Fruit fly (Drosophila melanogaster) whole organism, prepupa: ENCODE measurements around the gene CG12680.

Experiments used
- Blimp-1 ChIP-seq: fragments of 200-800 bp; sonication (Bioruptor generic); optimal IDR thresholded peaks from 3 replicates; lab custom pipeline; 2017; ENCODE audit warnings: missing biosample characterization, missing genetic modification characterization, mild to moderate bottlenecking, moderate library complexity, missing genetic modification reagents
- CG10631 ChIP-seq: fragments of 200-800 bp; sonication (Bioruptor generic); optimal IDR thresholded peaks from 2 replicates; lab custom pipeline; 2016; ENCODE audit warnings: missing biosample characterization, missing genetic modification characterization
- CG10669 ChIP-seq: fragments of 200-800 bp; sonication (Bioruptor generic); optimal IDR thresholded peaks from 3 replicates; lab custom pipeline; 2018; ENCODE audit warnings: missing biosample characterization, mild to moderate bottlenecking, missing genetic modification characterization, moderate library complexity
- CG11294 ChIP-seq: fragments of 200-800 bp; sonication (Bioruptor generic); IDR thresholded peaks from 2 replicates; pipeline ENCODE4 v1.3.6; 2022; ENCODE audit warnings: missing biosample characterization, missing genetic modification characterization
- CG11762 ChIP-seq: fragments of 200-800 bp; sonication (Bioruptor generic); optimal IDR thresholded peaks from 3 replicates; lab custom pipeline; 2016; ENCODE audit warnings: missing biosample characterization, missing genetic modification characterization; ENCODE audit not compliant: insufficient read depth
- CG11902 ChIP-seq: fragments of 200-800 bp; sonication (Bioruptor generic); optimal IDR thresholded peaks from 3 replicates; lab custom pipeline; 2016; ENCODE audit warnings: missing biosample characterization, missing genetic modification characterization
- CG16779 ChIP-seq: fragments of 200-800 bp; sonication (Bioruptor generic); optimal IDR thresholded peaks from 3 replicates; lab custom pipeline; 2017; ENCODE audit warnings: missing biosample characterization, mild to moderate bottlenecking, missing genetic modification characterization
- CG3032 ChIP-seq: fragments of 200-800 bp; optimal IDR thresholded peaks from 2 replicates; lab custom pipeline; 2019; ENCODE audit warnings: missing biosample characterization, mild to moderate bottlenecking, missing genetic modification characterization, moderate library complexity
- CG31627 ChIP-seq: fragments of 200-800 bp; sonication (Bioruptor generic); optimal IDR thresholded peaks from 3 replicates; lab custom pipeline; 2016; ENCODE audit warnings: missing biosample characterization, missing genetic modification characterization
- CG34406 ChIP-seq: fragments of 200-800 bp; sonication (Bioruptor generic); optimal IDR thresholded peaks from 3 replicates; lab custom pipeline; 2016; ENCODE audit warnings: missing biosample characterization, missing genetic modification characterization
- CG3919 ChIP-seq: fragments of 200-800 bp; sonication (Bioruptor generic); optimal IDR thresholded peaks from 3 replicates; lab custom pipeline; 2016; ENCODE audit warnings: missing biosample characterization, missing genetic modification characterization
- CG4318 ChIP-seq: fragments of 200-800 bp; sonication (Bioruptor generic); optimal IDR thresholded peaks from 3 replicates; lab custom pipeline; 2017; ENCODE audit warnings: missing biosample characterization, mild to moderate bottlenecking, missing genetic modification characterization
- CG6163 ChIP-seq: fragments of 200-800 bp; sonication (Bioruptor generic); IDR thresholded peaks from 3 replicates; pipeline ENCODE4 v1.3.6; 2022; ENCODE audit warnings: missing biosample characterization, missing genetic modification characterization
- CG6276 ChIP-seq: fragments of 200-800 bp; sonication (Bioruptor generic); optimal IDR thresholded peaks from 2 replicates; lab custom pipeline; 2017; ENCODE audit warnings: missing biosample characterization, mild to moderate bottlenecking, missing genetic modification characterization
- CG6792 ChIP-seq: fragments of 200-800 bp; sonication (Bioruptor generic); optimal IDR thresholded peaks from 3 replicates; lab custom pipeline; 2016; ENCODE audit warnings: missing biosample characterization, missing genetic modification characterization
- CG6854 ChIP-seq: fragments of 200-800 bp; sonication (Bioruptor generic); optimal IDR thresholded peaks from 2 replicates; lab custom pipeline; 2017; ENCODE audit warnings: missing biosample characterization, mild to moderate bottlenecking, missing genetic modification characterization
- CG8119 ChIP-seq: fragments of 200-800 bp; sonication (Bioruptor generic); IDR thresholded peaks from 3 replicates; pipeline ENCODE4 v1.3.6; 2022; ENCODE audit warnings: missing biosample characterization, missing genetic modification characterization
- CG8319 ChIP-seq: fragments of 200-800 bp; sonication (Bioruptor generic); optimal IDR thresholded peaks from 3 replicates; lab custom pipeline; 2016; ENCODE audit warnings: missing biosample characterization, missing genetic modification characterization
- CG9139 ChIP-seq: fragments of 200-800 bp; sonication (Bioruptor generic); optimal IDR thresholded peaks from 3 replicates; lab custom pipeline; 2017; ENCODE audit warnings: missing biosample characterization, mild to moderate bottlenecking, missing genetic modification characterization
- Eip75B ChIP-seq: fragments of 200-800 bp; sonication (Bioruptor generic); optimal IDR thresholded peaks from 3 replicates; lab custom pipeline; 2016; ENCODE audit warnings: missing biosample characterization, missing genetic modification characterization
- Ets96B ChIP-seq: fragments of 200-800 bp; optimal IDR thresholded peaks from 2 replicates; lab custom pipeline; 2019; ENCODE audit warnings: missing biosample characterization, mild to moderate bottlenecking, missing genetic modification characterization, moderate library complexity
- Gug ChIP-seq: fragments of 200-800 bp; sonication (Bioruptor generic); IDR thresholded peaks from 2 replicates; pipeline ENCODE4 v1.3.6; 2022; ENCODE audit warnings: missing biosample characterization, missing genetic modification characterization
- Hr38 ChIP-seq: sonication (Bioruptor generic); optimal IDR thresholded peaks from 2 replicates; lab custom pipeline; 2016; ENCODE audit warnings: missing biosample characterization, missing genetic modification characterization
- Hr39 ChIP-seq: fragments of 200-800 bp; sonication (Bioruptor generic); optimal IDR thresholded peaks from 2 replicates; lab custom pipeline; 2016; ENCODE audit warnings: missing biosample characterization, missing genetic modification characterization
- OdsH ChIP-seq: fragments of 200-800 bp; sonication (Bioruptor generic); optimal IDR thresholded peaks from 3 replicates; lab custom pipeline; 2016; ENCODE audit warnings: missing biosample characterization, missing genetic modification characterization
- Smox ChIP-seq: fragments of 200-800 bp; sonication (Bioruptor generic); optimal IDR thresholded peaks from 3 replicates; lab custom pipeline; 2016; ENCODE audit warnings: missing biosample characterization, missing genetic modification characterization
- Sox102F ChIP-seq: fragments of 200-800 bp; sonication (Bioruptor generic); optimal IDR thresholded peaks from 2 replicates; lab custom pipeline; 2016; ENCODE audit warnings: missing biosample characterization, mild to moderate bottlenecking, missing genetic modification characterization
- Sox14 ChIP-seq: fragments of 200-800 bp; sonication (Bioruptor generic); optimal IDR thresholded peaks from 3 replicates; lab custom pipeline; 2016; ENCODE audit warnings: missing biosample characterization, missing genetic modification characterization
- Sox15 ChIP-seq: fragments of 200-800 bp; sonication (Bioruptor generic); optimal IDR thresholded peaks from 3 replicates; lab custom pipeline; 2016; ENCODE audit warnings: missing biosample characterization, missing genetic modification characterization
- achi ChIP-seq: fragments of 200-800 bp; sonication (Bioruptor generic); optimal IDR thresholded peaks from 3 replicates; lab custom pipeline; 2016; ENCODE audit warnings: missing biosample characterization, missing genetic modification characterization
- acj6 ChIP-seq: fragments of 200-800 bp; sonication (Bioruptor generic); optimal IDR thresholded peaks from 3 replicates; lab custom pipeline; 2016; ENCODE audit warnings: missing biosample characterization, missing genetic modification characterization
- dac ChIP-seq: fragments of 200-800 bp; sonication (Bioruptor generic); optimal IDR thresholded peaks from 2 replicates; lab custom pipeline; 2017; ENCODE audit warnings: missing biosample characterization, mild to moderate bottlenecking, missing genetic modification characterization
- dsx ChIP-seq: fragments of 200-800 bp; optimal IDR thresholded peaks from 3 replicates; lab custom pipeline; 2019; ENCODE audit warnings: missing biosample characterization, mild to moderate bottlenecking, missing genetic modification characterization, moderate library complexity; ENCODE audit not compliant: poor library complexity, severe bottlenecking
- eg ChIP-seq: fragments of 200-800 bp; sonication (Bioruptor generic); IDR thresholded peaks from 3 replicates; pipeline ENCODE4 v1.3.6; 2022; ENCODE audit warnings: missing biosample characterization, missing genetic modification characterization
- esn ChIP-seq: fragments of 200-800 bp; sonication (Bioruptor generic); optimal IDR thresholded peaks from 2 replicates; lab custom pipeline; 2016; ENCODE audit warnings: missing biosample characterization, mild to moderate bottlenecking, missing genetic modification characterization, moderate library complexity
- fd59A ChIP-seq: fragments of 200-800 bp; sonication (Bioruptor generic); optimal IDR thresholded peaks from 2 replicates; lab custom pipeline; 2017; ENCODE audit warnings: missing biosample characterization, mild to moderate bottlenecking, missing genetic modification characterization, missing genetic modification reagents
- fd85E ChIP-seq: fragments of 200-800 bp; sonication (Bioruptor generic); optimal IDR thresholded peaks from 3 replicates; lab custom pipeline; 2016; ENCODE audit warnings: missing biosample characterization, missing genetic modification characterization
- fkh ChIP-seq: fragments of 200-800 bp; sonication (Bioruptor generic); optimal IDR thresholded peaks from 3 replicates; lab custom pipeline; 2017; ENCODE audit warnings: missing biosample characterization, mild to moderate bottlenecking, missing genetic modification characterization, moderate library complexity
- lz ChIP-seq: fragments of 200-800 bp; sonication (Bioruptor generic); optimal IDR thresholded peaks from 3 replicates; lab custom pipeline; 2016; ENCODE audit warnings: missing biosample characterization, missing genetic modification characterization
- net ChIP-seq: fragments of 200-800 bp; sonication (Bioruptor generic); optimal IDR thresholded peaks from 3 replicates; lab custom pipeline; 2016; ENCODE audit warnings: missing biosample characterization, missing genetic modification characterization
- pdm3 ChIP-seq: fragments of 200-800 bp; sonication (Bioruptor generic); optimal IDR thresholded peaks from 3 replicates; lab custom pipeline; 2016; ENCODE audit warnings: missing biosample characterization, missing genetic modification characterization
- salr ChIP-seq, 2 experiments: fragments of 200-800 bp; sonication (Bioruptor generic); optimal IDR thresholded peaks; 3 replicates each; lab custom pipeline; 2016 to 2018; ENCODE audit warnings: missing biosample characterization in 2 of 2, missing genetic modification characterization in 2 of 2, mild to moderate bottlenecking in 1 of 2
- spab ChIP-seq: fragments of 200-800 bp; sonication (Bioruptor generic); optimal IDR thresholded peaks from 2 replicates; lab custom pipeline; 2017; ENCODE audit warnings: missing biosample characterization, mild to moderate bottlenecking, missing genetic modification characterization, missing genetic modification reagents
- ss ChIP-seq, 2 experiments: fragments of 200-800 bp; sonication (Bioruptor generic); optimal IDR thresholded peaks; 2 replicates in 1 of 2; 3 replicates in 1 of 2; lab custom pipeline; 2017 to 2018; ENCODE audit warnings: mild to moderate bottlenecking in 2 of 2, missing biosample characterization in 2 of 2, missing genetic modification characterization in 2 of 2, moderate library complexity in 1 of 2
- svp ChIP-seq: fragments of 200-800 bp; sonication (Bioruptor generic); peaks from one replicate; lab custom pipeline; 2016; ENCODE audit warnings: missing biosample characterization, missing genetic modification characterization
- topi ChIP-seq: fragments of 200-800 bp; sonication (Bioruptor generic); optimal IDR thresholded peaks from 3 replicates; lab custom pipeline; 2016; ENCODE audit warnings: missing biosample characterization, missing genetic modification characterization
- vri ChIP-seq: fragments of 200-800 bp; sonication (Bioruptor generic); optimal IDR thresholded peaks from 3 replicates; lab custom pipeline; 2016; ENCODE audit warnings: missing biosample characterization, mild to moderate bottlenecking, missing genetic modification characterization

The CG12680 gene

DNA sequence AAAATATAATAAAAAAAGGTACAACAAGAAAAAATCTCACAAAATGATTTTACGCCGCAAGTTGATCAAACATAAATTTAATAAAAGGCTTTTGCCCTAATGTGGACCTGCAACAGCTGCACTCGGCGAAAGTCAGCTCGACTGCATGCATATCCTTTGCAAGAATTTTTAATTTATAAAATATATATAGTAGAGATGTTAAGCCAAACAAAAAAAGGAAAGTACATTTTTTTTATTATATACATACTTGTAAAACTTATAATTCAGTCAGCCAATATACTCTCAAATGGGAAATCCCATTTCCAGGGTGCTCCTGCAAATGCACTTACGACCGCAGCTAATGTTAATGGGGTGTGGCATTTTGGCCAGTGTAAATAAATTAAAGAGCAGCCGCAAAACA, 28.0 kb downstream of the CG12680 start (continued):
- TF ChIP-seq CG6792 (GFP tag; lab: Kevin White, UChicago), result peak; percentile 36
- peak; percentile 48; the same call in 2 of the 3 replicates for TF ChIP-seq CG6163
- TF ChIP-seq Blimp-1 (GFP tag; lab: Kevin White, UChicago), result no peak
- no peak for TF ChIP-seq fd85E (GFP tag; lab: Kevin White, UChicago)
- TF ChIP-seq CG3919 (GFP tag; lab: Kevin White, UChicago), result peak; percentile 29
- peak; percentile 48 for TF ChIP-seq acj6 (GFP tag; lab: Kevin White, UChicago)
- TF ChIP-seq CG11294 (GFP tag; lab: Robert Waterston, UW), result no peak
- peak; percentile 80 for TF ChIP-seq Smox
- no peak for TF ChIP-seq CG3032
- peak; percentile 43 for TF ChIP-seq Sox14 (GFP tag; lab: Kevin White, UChicago)
- TF ChIP-seq lz (GFP tag; lab: Kevin White, UChicago), result peak; percentile 79
- peak; percentile 66 for TF ChIP-seq vri (GFP tag; lab: Kevin White, UChicago)
- peak; percentile 21 for TF ChIP-seq CG11902 (GFP tag; lab: Kevin White, UChicago)
- no peak for TF ChIP-seq salr (GFP tag; optimal IDR thresholded peaks at IDR 0.05; lab: Kevin White, UChicago)
- no peak for TF ChIP-seq Sox15
- no peak for TF ChIP-seq CG16779 (tag; lab: Kevin White, UChicago)
- peak; percentile 38 for TF ChIP-seq CG10631 (GFP tag; lab: Kevin White, UChicago)
- TF ChIP-seq CG9139 (GFP tag; lab: Kevin White, UChicago), result no peak
- TF ChIP-seq fkh (GFP tag; lab: Kevin White, UChicago), result no peak
- TF ChIP-seq fd59A, result no peak
- peak; percentile 84 for TF ChIP-seq Sox102F (GFP tag; lab: Kevin White, UChicago)
- TF ChIP-seq Eip75B, result peak; percentile 20
- no peak for TF ChIP-seq dac (GFP tag; lab: Kevin White, UChicago)
- peak; percentile 21 for TF ChIP-seq CG6854 (GFP tag; lab: Kevin White, UChicago)
- no peak for TF ChIP-seq eg (GFP tag; lab: Robert Waterston, UW)
- TF ChIP-seq spab (GFP tag; lab: Kevin White, UChicago), result no peak
- TF ChIP-seq CG34406 (GFP tag; lab: Kevin White, UChicago), result peak; percentile 56
- TF ChIP-seq esn (GFP tag; lab: Kevin White, UChicago), result peak; percentile 85
- TF ChIP-seq CG10669 (GFP tag; lab: Kevin White, UChicago), result no peak

DNA sequence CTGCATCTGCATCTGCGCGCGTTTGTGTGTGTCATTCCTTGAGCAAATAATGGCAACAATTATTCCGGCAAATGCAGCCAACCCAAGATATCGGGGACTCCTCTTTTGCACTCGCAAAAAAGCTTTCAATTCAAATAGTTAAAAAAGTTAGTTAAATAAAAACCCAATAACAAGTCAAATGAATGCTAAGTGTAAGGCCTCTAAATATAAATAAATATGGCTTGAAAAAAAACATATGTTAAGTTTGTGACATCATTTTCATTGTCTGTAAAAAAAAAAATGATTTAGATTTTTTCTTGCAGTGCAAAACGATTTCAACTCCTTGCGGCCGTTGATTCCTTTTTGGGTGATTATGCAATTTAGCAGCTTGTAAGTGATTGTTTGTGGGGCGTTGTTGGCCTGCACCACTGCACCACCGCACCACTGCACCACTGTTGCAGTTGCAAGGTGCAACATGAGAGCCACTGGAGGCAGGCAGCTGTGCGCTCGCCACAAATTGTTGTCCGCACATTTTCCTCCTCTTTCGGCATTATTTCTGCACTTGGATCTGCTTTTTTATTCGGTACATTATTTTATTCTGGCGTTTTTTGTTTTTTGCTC, 28.9 kb downstream of the CG12680 start:
- TF ChIP-seq eg (GFP tag; lab: Robert Waterston, UW) (no peak), CG6854 (GFP tag; lab: Kevin White, UChicago) (peak; percentile 15), fd59A (no peak), vri (GFP tag; lab: Kevin White, UChicago) (peak; percentile 82), CG6276 (GFP tag; lab: Kevin White, UChicago) (no peak), ss (GFP tag; optimal IDR thresholded peaks at IDR 0.05; lab: Kevin White, UChicago) (peak; percentile 21 to 43), net (GFP tag; lab: Kevin White, UChicago) (peak; percentile 18), achi (GFP tag; lab: Kevin White, UChicago) (peak; percentile 31), Ets96B (tag; lab: Kevin White, UChicago) (peak; percentile 32), Blimp-1 (GFP tag; lab: Kevin White, UChicago) (no peak), CG8319 (GFP tag; lab: Kevin White, UChicago) (no peak), Hr38 (GFP tag; lab: Kevin White, UChicago) (no peak), Sox15 (peak; percentile 41), pdm3 (peak; percentile 48), Hr39 (GFP tag; lab: Kevin White, UChicago) (peak; percentile 60), fd85E (GFP tag; lab: Kevin White, UChicago) (no peak), Gug (GFP tag; lab: Robert Waterston, UW) (no peak), CG8119 (GFP tag; lab: Robert Waterston, UW) (0 out of 3 replicates have a peak, but pooled peaks have one; percentile 20), CG16779 (tag; lab: Kevin White, UChicago) (no peak), CG3919 (GFP tag; lab: Kevin White, UChicago) (peak; percentile 48), OdsH (GFP tag; lab: Kevin White, UChicago) (peak; percentile 50), CG4318 (peak; percentile 8), CG31627 (GFP tag; lab: Kevin White, UChicago) (peak; percentile 76), CG11762 (peak; percentile 5), svp (peak; percentile 93), dsx (peak; percentile 35), CG10631 (GFP tag; lab: Kevin White, UChicago) (peak; percentile 37), lz (GFP tag; lab: Kevin White, UChicago) (peak; percentile 83), acj6 (GFP tag; lab: Kevin White, UChicago) (peak; percentile 62), fkh (GFP tag; lab: Kevin White, UChicago) (no peak), CG34406 (GFP tag; lab: Kevin White, UChicago) (peak; percentile 36), topi (GFP tag; lab: Kevin White, UChicago) (peak; percentile 81), CG11902 (GFP tag; lab: Kevin White, UChicago) (peak; percentile 41)
